Fruit fly (Drosophila melanogaster) whole organism, embryonic: ENCODE measurements around the gene HP1b.

Source experiments
- CG10274 ChIP-seq: fragments of 200-800 bp; sonication (Bioruptor generic); optimal IDR thresholded peaks from 3 replicates; lab custom pipeline; 2017; ENCODE audit warnings: missing biosample characterization, mild to moderate bottlenecking, missing genetic modification characterization
- CG11085 ChIP-seq: fragments of 200-800 bp; sonication (Bioruptor generic); IDR thresholded peaks from 2 replicates; pipeline ENCODE4 v1.3.6; 2022; ENCODE audit warnings: missing biosample characterization, missing genetic modification characterization
- CG12391 ChIP-seq: fragments of 200-800 bp; sonication (Bioruptor generic); optimal IDR thresholded peaks from 3 replicates; lab custom pipeline; 2018; ENCODE audit warnings: missing biosample characterization, mild to moderate bottlenecking, missing genetic modification characterization, moderate library complexity
- CG12744 ChIP-seq: fragments of 200-800 bp; sonication (Bioruptor generic); optimal IDR thresholded peaks from 2 replicates; lab custom pipeline; 2016; ENCODE audit warnings: missing biosample characterization, missing genetic modification characterization
- CG14860 ChIP-seq: fragments of 200-800 bp; sonication (Bioruptor generic); IDR thresholded peaks from 3 replicates; pipeline ENCODE4 v1.3.6; 2022; ENCODE audit warnings: missing biosample characterization, missing genetic modification characterization; ENCODE audit not compliant: partially characterized antibody
- CG16815 ChIP-seq: fragments of 200-800 bp; sonication (Bioruptor generic); optimal IDR thresholded peaks from 3 replicates; lab custom pipeline; 2017; ENCODE audit warnings: missing biosample characterization, mild to moderate bottlenecking, missing genetic modification characterization
- CG17802 ChIP-seq: fragments of 200-800 bp; sonication (Bioruptor generic); optimal IDR thresholded peaks from 2 replicates; lab custom pipeline; 2018; ENCODE audit warnings: missing biosample characterization, mild to moderate bottlenecking, missing genetic modification characterization, moderate library complexity
- CG1832 ChIP-seq: fragments of 200-800 bp; sonication (Bioruptor generic); optimal IDR thresholded peaks from 2 replicates; lab custom pipeline; 2017; ENCODE audit warnings: missing biosample characterization, mild to moderate bottlenecking, missing genetic modification characterization, inconsistent platforms
- CG18476 ChIP-seq: fragments of 200-800 bp; sonication (Bioruptor generic); optimal IDR thresholded peaks from 2 replicates; lab custom pipeline; 2016; ENCODE audit warnings: missing biosample characterization, mild to moderate bottlenecking, missing genetic modification characterization
- CG2202 ChIP-seq: fragments of 200-800 bp; sonication (Bioruptor generic); optimal IDR thresholded peaks from 2 replicates; lab custom pipeline; 2018; ENCODE audit warnings: missing biosample characterization, mild to moderate bottlenecking, missing genetic modification characterization
- CG30431 ChIP-seq: fragments of 200-800 bp; sonication (Bioruptor generic); optimal IDR thresholded peaks from 2 replicates; lab custom pipeline; 2017; ENCODE audit warnings: missing biosample characterization, missing genetic modification characterization
- CG31224 ChIP-seq: fragments of 200-800 bp; sonication (Bioruptor generic); IDR thresholded peaks from 2 replicates; pipeline ENCODE4 v1.3.6; 2022; ENCODE audit warnings: missing biosample characterization, missing genetic modification characterization
- CG32772 ChIP-seq: fragments of 200-800 bp; sonication (Bioruptor generic); IDR thresholded peaks from 2 replicates; pipeline ENCODE4 v1.3.6; 2022; ENCODE audit warnings: missing biosample characterization, missing genetic modification characterization
- CG7963 ChIP-seq: fragments of 200-800 bp; sonication (Bioruptor generic); IDR thresholded peaks from 3 replicates; pipeline ENCODE4 v1.3.6; 2022; ENCODE audit warnings: missing biosample characterization, missing genetic modification characterization; ENCODE audit not compliant: partially characterized antibody
- CG8924 ChIP-seq: fragments of 200-800 bp; optimal IDR thresholded peaks from 3 replicates; lab custom pipeline; 2019; ENCODE audit warnings: missing biosample characterization, mild to moderate bottlenecking, missing genetic modification characterization, moderate library complexity
- Camta ChIP-seq: fragments of 200-800 bp; sonication (Bioruptor generic); optimal IDR thresholded peaks from 2 replicates; lab custom pipeline; 2016; ENCODE audit warnings: missing biosample characterization, missing genetic modification characterization
- Deaf1 ChIP-seq: fragments of 200-800 bp; optimal IDR thresholded peaks from 3 replicates; lab custom pipeline; 2019; ENCODE audit warnings: missing biosample characterization, mild to moderate bottlenecking, missing genetic modification characterization, moderate library complexity
- Dip2 ChIP-seq: fragments of 200-800 bp; sonication (Bioruptor generic); IDR thresholded peaks from 2 replicates; pipeline ENCODE4 v1.3.6; 2022; ENCODE audit warnings: missing biosample characterization, missing genetic modification characterization
- Eip74EF ChIP-seq, 2 experiments: fragments of 200-800 bp in 1 of 2; fragments of >200 bp in 1 of 2; sonication (Bioruptor generic) in 1 of 2; optimal IDR thresholded peaks; 2 replicates each; lab custom pipeline; 2017 to 2019; ENCODE audit warnings: missing biosample characterization in 2 of 2, missing genetic modification characterization in 2 of 2, mild to moderate bottlenecking in 1 of 2, moderate library complexity in 1 of 2
- Kr ChIP-seq: fragments of 200-800 bp; sonication (Bioruptor generic); optimal IDR thresholded peaks from 2 replicates; lab custom pipeline; 2017; ENCODE audit warnings: missing biosample characterization, mild to moderate bottlenecking, missing genetic modification characterization
- Lhr ChIP-seq: fragments of 200-800 bp; sonication (Bioruptor generic); optimal IDR thresholded peaks from 3 replicates; lab custom pipeline; 2017; ENCODE audit warnings: mild to moderate bottlenecking, missing biosample characterization, missing genetic modification reagents, missing genetic modification characterization
- MESR4 ChIP-seq: fragments of 200-800 bp; sonication (Bioruptor generic); optimal IDR thresholded peaks from 2 replicates; lab custom pipeline; 2018; ENCODE audit warnings: missing biosample characterization, mild to moderate bottlenecking, missing genetic modification characterization, moderate library complexity
- Max ChIP-seq: fragments of 200-800 bp; sonication (Bioruptor generic); optimal IDR thresholded peaks from 2 replicates; lab custom pipeline; 2016; ENCODE audit warnings: missing biosample characterization, mild to moderate bottlenecking, missing genetic modification characterization
- Nf-YC ChIP-seq: fragments of 200-800 bp; optimal IDR thresholded peaks from 3 replicates; lab custom pipeline; 2019; ENCODE audit warnings: missing biosample characterization, mild to moderate bottlenecking, missing genetic modification characterization, moderate library complexity
- Sox100B ChIP-seq: fragments of 200-800 bp; sonication (Bioruptor generic); optimal IDR thresholded peaks from 3 replicates; lab custom pipeline; 2018; ENCODE audit warnings: missing biosample characterization, mild to moderate bottlenecking, missing genetic modification characterization
- Spps ChIP-seq: fragments of 200-800 bp; sonication (Bioruptor generic); optimal IDR thresholded peaks from 2 replicates; lab custom pipeline; 2018; ENCODE audit warnings: missing biosample characterization, mild to moderate bottlenecking, missing genetic modification characterization
- Sry-δ ChIP-seq: fragments of 200-800 bp; sonication (Bioruptor generic); optimal IDR thresholded peaks from 2 replicates; lab custom pipeline; 2016; ENCODE audit warnings: missing biosample characterization, missing genetic modification characterization
- Stat92E ChIP-seq, 3 experiments: fragments of >200 bp in 2 of 3; fragments of 200-800 bp in 1 of 3; sonication (Bioruptor generic) in 1 of 3; optimal IDR thresholded peaks; 2 replicates each; lab custom pipeline; 2017 to 2019; ENCODE audit warnings: missing biosample characterization in 3 of 3, missing genetic modification characterization in 3 of 3, mild to moderate bottlenecking in 1 of 3, moderate library complexity in 1 of 3
- abd-A ChIP-seq: fragments of 200-800 bp; sonication (Bioruptor generic); optimal IDR thresholded peaks from 3 replicates; lab custom pipeline; 2019; ENCODE audit warnings: missing biosample characterization, mild to moderate bottlenecking, missing genetic modification characterization, moderate library complexity
- ara ChIP-seq: fragments of 200-800 bp; sonication (Bioruptor generic); IDR thresholded peaks from 2 replicates; pipeline ENCODE4 v1.3.6; 2022; ENCODE audit warnings: missing biosample characterization, missing genetic modification characterization
- corto ChIP-seq: fragments of 200-800 bp; sonication (Bioruptor generic); optimal IDR thresholded peaks from 2 replicates; lab custom pipeline; 2016; ENCODE audit warnings: missing biosample characterization, mild to moderate bottlenecking, missing genetic modification characterization, moderate library complexity
- dati ChIP-seq: fragments of 200-800 bp; sonication (Bioruptor generic); IDR thresholded peaks from 2 replicates; pipeline ENCODE4 v1.3.6; 2022; ENCODE audit warnings: missing biosample characterization, missing genetic modification characterization
- disco-r ChIP-seq: fragments of 200-800 bp; sonication (Bioruptor generic); optimal IDR thresholded peaks from 2 replicates; lab custom pipeline; 2016; ENCODE audit warnings: missing biosample characterization, missing genetic modification characterization
- gce ChIP-seq: fragments of 200-800 bp; sonication (Bioruptor generic); IDR thresholded peaks from 3 replicates; pipeline ENCODE4 v1.3.6; 2022; ENCODE audit warnings: missing biosample characterization, missing genetic modification characterization
- gcm2 ChIP-seq: fragments of 200-800 bp; sonication (Bioruptor generic); optimal IDR thresholded peaks from 2 replicates; lab custom pipeline; 2016; ENCODE audit warnings: missing biosample characterization, missing genetic modification characterization
- hbn ChIP-seq: fragments of 200-800 bp; sonication (Bioruptor generic); IDR thresholded peaks from 2 replicates; pipeline ENCODE4 v1.3.6; 2022; ENCODE audit warnings: missing biosample characterization, missing genetic modification characterization; ENCODE audit not compliant: partially characterized antibody
- knrl ChIP-seq: fragments of 200-800 bp; sonication (Bioruptor generic); IDR thresholded peaks from 3 replicates; pipeline ENCODE4 v1.3.6; 2022; ENCODE audit warnings: missing biosample characterization, missing genetic modification characterization; ENCODE audit not compliant: partially characterized antibody
- nmo ChIP-seq: fragments of 200-800 bp; sonication (Bioruptor generic); optimal IDR thresholded peaks from 2 replicates; lab custom pipeline; 2018; ENCODE audit warnings: missing biosample characterization, mild to moderate bottlenecking, missing genetic modification characterization, moderate library complexity
- pnt ChIP-seq: fragments of 200-800 bp; sonication (Bioruptor generic); optimal IDR thresholded peaks from 3 replicates; lab custom pipeline; 2016; ENCODE audit warnings: missing biosample characterization, missing genetic modification characterization
- prd ChIP-seq, 3 experiments: fragments of >200 bp in 2 of 3; fragments of 200-800 bp in 1 of 3; sonication (Bioruptor generic) in 1 of 3; optimal IDR thresholded peaks in 2 of 3; IDR thresholded peaks in 1 of 3; 2 replicates in 2 of 3; 3 replicates in 1 of 3; pipeline versions ENCODE4 v1.3.6 to Lab custom; 2017 to 2022; ENCODE audit warnings: missing biosample characterization in 1 of 3, missing genetic modification characterization in 1 of 3
- slp2 ChIP-seq: fragments of 200-800 bp; sonication (Bioruptor generic); optimal IDR thresholded peaks from 2 replicates; lab custom pipeline; 2016; ENCODE audit warnings: missing biosample characterization, missing genetic modification characterization
- sr ChIP-seq: fragments of 200-800 bp; sonication (Bioruptor generic); IDR thresholded peaks from 3 replicates; pipeline ENCODE4 v1.3.6; 2022; ENCODE audit warnings: missing biosample characterization, missing genetic modification characterization
- tna ChIP-seq: fragments of 200-800 bp; sonication (Bioruptor generic); IDR thresholded peaks from 2 replicates; pipeline ENCODE4 v1.3.6; 2022; ENCODE audit warnings: missing biosample characterization, missing genetic modification characterization; ENCODE audit not compliant: partially characterized antibody
- wdn ChIP-seq: fragments of 200-800 bp; sonication (Bioruptor generic); IDR thresholded peaks from 2 replicates; pipeline ENCODE4 v1.3.6; 2022; ENCODE audit warnings: missing biosample characterization, missing genetic modification characterization
- wek ChIP-seq: fragments of 200-800 bp; sonication (Bioruptor generic); optimal IDR thresholded peaks from 3 replicates; lab custom pipeline; 2018; ENCODE audit warnings: missing biosample characterization, mild to moderate bottlenecking, missing genetic modification characterization, moderate library complexity
- wor ChIP-seq: fragments of 200-800 bp; sonication (Bioruptor generic); IDR thresholded peaks from 2 replicates; pipeline ENCODE4 v1.3.6; 2022; ENCODE audit warnings: missing biosample characterization, missing genetic modification characterization
- yki ChIP-seq: fragments of >200 bp; optimal IDR thresholded peaks from 3 replicates; lab custom pipeline; 2018
- zen ChIP-seq: fragments of 200-800 bp; sonication (Bioruptor generic); optimal IDR thresholded peaks from 3 replicates; lab custom pipeline; 2018; ENCODE audit warnings: missing biosample characterization, mild to moderate bottlenecking, missing genetic modification characterization, moderate library complexity

Gene HP1b

DNA sequence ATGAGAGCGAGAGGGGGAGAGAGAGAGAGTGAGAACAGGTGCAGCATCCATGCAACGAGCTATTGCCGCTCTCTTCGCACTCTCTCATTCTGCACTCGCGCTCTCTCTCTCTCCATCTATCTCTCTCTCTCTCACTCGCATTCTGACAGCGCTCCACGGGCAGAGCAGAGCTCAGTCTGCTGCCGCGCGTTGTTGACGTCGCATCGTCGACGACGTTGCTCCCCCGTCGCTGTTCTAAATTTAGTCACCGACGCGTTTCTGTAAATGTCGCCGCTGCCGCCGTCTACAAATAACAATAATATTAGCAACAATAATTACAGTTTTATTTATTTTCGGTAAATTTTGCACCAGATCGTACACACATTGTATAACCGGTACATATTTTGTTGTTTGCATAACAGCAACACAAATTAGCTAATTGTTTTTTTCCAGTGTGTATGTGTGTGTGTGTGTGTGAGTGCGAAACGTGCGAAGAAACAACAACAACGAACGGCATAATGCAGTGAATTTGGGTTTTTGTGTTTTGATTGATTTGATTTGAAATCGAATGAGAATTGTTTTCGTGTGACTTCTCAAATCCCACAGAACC lies 38.3 kb upstream of the HP1b start (continued):
- TF ChIP-seq CG7963 (no peak), CG11085 (GFP tag; lab: Robert Waterston, UW) (no peak), CG18476 (no peak), ara (GFP tag; lab: Robert Waterston, UW) (no peak), prd (optimal IDR thresholded peaks at IDR 0.05; lab: Kevin White, UChicago) (no peak), prd (GFP tag; IDR thresholded peaks at IDR 0.05; lab: Robert Waterston, UW) (0 out of 3 replicates have a peak, but pooled peaks have one; percentile 30), dati (no peak), abd-A (tag; lab: Kevin White, UChicago) (no peak), knrl (GFP tag; lab: Robert Waterston, UW) (no peak), slp2 (GFP tag; lab: Kevin White, UChicago) (no peak), wek (GFP tag; lab: Kevin White, UChicago) (no peak), Max (GFP tag; lab: Kevin White, UChicago) (no peak), Dip2 (GFP tag; lab: Robert Waterston, UW) (no peak), CG32772 (GFP tag; lab: Robert Waterston, UW) (no peak), CG8924 (no peak), CG30431 (GFP tag; lab: Kevin White, UChicago) (no peak), CG12391 (peak; percentile 42), pnt (GFP tag; lab: Kevin White, UChicago) (no peak), Kr (GFP tag; lab: Kevin White, UChicago) (peak; percentile 28), disco-r (GFP tag; lab: Kevin White, UChicago) (no peak), CG1832 (peak; percentile 94), Nf-YC (peak; percentile 38), tna (GFP tag; lab: Robert Waterston, UW) (peak; percentile 32; the same call in 1 of the 2 replicates), wor (GFP tag; lab: Robert Waterston, UW) (no peak), sr (GFP tag; lab: Robert Waterston, UW) (no peak), Stat92E (GFP tag; optimal IDR thresholded peaks at IDR 0.05; lab: Kevin White, UChicago) (no peak), Sry-δ (GFP tag; lab: Kevin White, UChicago) (no peak), Eip74EF (GFP tag; optimal IDR thresholded peaks at IDR 0.05; lab: Kevin White, UChicago) (no peak), Lhr (no peak), gcm2 (no peak), Sox100B (no peak), CG17802 (no peak), CG10274 (GFP tag; lab: Kevin White, UChicago) (no peak), CG14860 (no peak), Camta (GFP tag; lab: Kevin White, UChicago) (peak; percentile 12), CG31224 (GFP tag; lab: Robert Waterston, UW) (0 out of 2 replicates have a peak, but pooled peaks have one; percentile 22), CG12744 (no peak), nmo (no peak), CG16815 (GFP tag; lab: Kevin White, UChicago) (no peak), zen (tag; lab: Kevin White, UChicago) (no peak), corto (GFP tag; lab: Kevin White, UChicago) (no peak), hbn (no peak), gce (GFP tag; lab: Robert Waterston, UW) (no peak), wdn (GFP tag; lab: Robert Waterston, UW) (no peak), MESR4 (GFP tag; lab: Kevin White, UChicago) (no peak), yki (lab: Kevin White, UChicago) (peak; percentile 84), Spps (no peak), CG2202 (tag; lab: Kevin White, UChicago) (no peak), Deaf1 (tag; lab: Kevin White, UChicago) (no peak)
